Worm (Caenorhabditis elegans): Measurements from ENCODE around the gene tbc-2.
"Not testable (repeated sequence)": the region's sequence is repeated elsewhere in the genome, so short reads cannot be mapped to it uniquely, and the experiment has no call there.

The tbc-2 gene

ce11 chrII:5820282-5820762 lies 6.9 kb downstream of the tbc-2 start, which contains the start of gene ehs-1 (continued):
- TF ChIP-seq fos-1 (tag; optimal IDR thresholded peaks at IDR 0.05): no peak
- TF ChIP-seq nhr-11 (tag; optimal IDR thresholded peaks at IDR 0.05): no peak
- peak; percentile 65 for TF ChIP-seq sea-2 (GFP tag; optimal IDR thresholded peaks at IDR 0.05)
- no peak for TF ChIP-seq egl-27 (tag; optimal IDR thresholded peaks at IDR 0.05)
- TF ChIP-seq ceh-28 (tag; optimal IDR thresholded peaks at IDR 0.05): no peak
- no peak for TF ChIP-seq R02D3.7 (tag; optimal IDR thresholded peaks at IDR 0.05)
- no peak for TF ChIP-seq ceh-82 (tag; optimal IDR thresholded peaks at IDR 0.05)
- TF ChIP-seq ZK546.5 (tag; optimal IDR thresholded peaks at IDR 0.05): no peak
- TF ChIP-seq egl-5 (tag; optimal IDR thresholded peaks at IDR 0.05): no peak

- TF ChIP-seq ceh-82 (tag; optimal IDR thresholded peaks at IDR 0.05) (no peak), lin-15B (tag; optimal IDR thresholded peaks at IDR 0.05) (peak; percentile 20), pqm-1 (tag; optimal IDR thresholded peaks at IDR 0.05) (peak; percentile 39), skn-1 (tag; optimal IDR thresholded peaks at IDR 0.05) (peak; percentile 16), mml-1 (tag; optimal IDR thresholded peaks at IDR 0.05) (no peak), nhr-43 (tag; optimal IDR thresholded peaks at IDR 0.05; ENCODE audit: poor library complexity, severe bottlenecking) (peak; percentile 49), fos-1 (tag; optimal IDR thresholded peaks at IDR 0.05) (no peak), elt-2 (tag; optimal IDR thresholded peaks at IDR 0.05) (peak; percentile 53), nhr-11 (tag; optimal IDR thresholded peaks at IDR 0.05) (no peak), nhr-12 (tag; optimal IDR thresholded peaks at IDR 0.05) (no peak)
Observed at ce11 chrII:5819655-5820054, 7.6 kb downstream of the tbc-2 start.

ce11 chrII:5818298-5818697 lies 8.9 kb downstream of the tbc-2 start, which contains the start of gene ZK1248.4:
Gene ZK1248.4, plus strand, starts transcription at chrII:5818598.
- TF ChIP-seq snpc-4 (tag; optimal IDR thresholded peaks at IDR 0.05) (no peak), daf-12 (tag; optimal IDR thresholded peaks at IDR 0.05) (no peak), jun-1 (tag; optimal IDR thresholded peaks at IDR 0.05) (no peak), elt-3 (tag; optimal IDR thresholded peaks at IDR 0.05) (no peak), nfya-1 (tag; optimal IDR thresholded peaks at IDR 0.05; ENCODE audit: insufficient read depth) (no peak), sea-2 (GFP tag; optimal IDR thresholded peaks at IDR 0.05) (no peak), ceh-16 (tag; optimal IDR thresholded peaks at IDR 0.05) (no peak), nhr-76 (tag; optimal IDR thresholded peaks at IDR 0.05) (no peak), pha-4 (tag; optimal IDR thresholded peaks at IDR 0.05) (no peak), nhr-11 (tag; optimal IDR thresholded peaks at IDR 0.05) (no peak), elt-2 (tag; optimal IDR thresholded peaks at IDR 0.05) (no peak), pqm-1 (tag; optimal IDR thresholded peaks at IDR 0.05) (no peak), ceh-82 (tag; optimal IDR thresholded peaks at IDR 0.05) (no peak), mml-1 (tag; optimal IDR thresholded peaks at IDR 0.05) (no peak), egl-27 (tag; optimal IDR thresholded peaks at IDR 0.05) (no peak)

- TF ChIP-seq nhr-76 (tag; optimal IDR thresholded peaks at IDR 0.05): no peak
- TF ChIP-seq fkh-10 (GFP tag; optimal IDR thresholded peaks at IDR 0.05): no peak
- TF ChIP-seq nhr-12 (tag; optimal IDR thresholded peaks at IDR 0.05): no peak
- TF ChIP-seq fos-1 (tag; optimal IDR thresholded peaks at IDR 0.05): no peak
- no peak for TF ChIP-seq zag-1 (tag; optimal IDR thresholded peaks at IDR 0.05)
- TF ChIP-seq ama-1 (optimal IDR thresholded peaks at IDR 0.05): no peak
- no peak for TF ChIP-seq ztf-11 (tag; optimal IDR thresholded peaks at IDR 0.05)
- no peak for TF ChIP-seq daf-12 (tag; optimal IDR thresholded peaks at IDR 0.05)
Observed at ce11 chrII:5816346-5816745, 10.9 kb downstream of the tbc-2 start, which contains the start of gene ZK1248.20. Gene ZK1248.20, plus strand, starts transcription at chrII:5816646.

- not testable (repeated sequence) for TF ChIP-seq mdl-1, fos-1, nhr-12 (tag; optimal IDR thresholded peaks at IDR 0.05)
Observed at ce11 chrII:5815382-5815781, 11.9 kb downstream of the tbc-2 start, which contains the start of gene wago-5. Gene wago-5, minus strand, starts transcription at chrII:5815482.

ce11 chrII:5810230-5810629 lies 17.0 kb downstream of the tbc-2 start, which contains the start of the genes msp-64 and ZK1248.5:
Gene msp-64, minus strand, starts transcription at chrII:5810330.
Gene ZK1248.5, plus strand, starts transcription at chrII:5810514.
- TF ChIP-seq daf-12 (tag; optimal IDR thresholded peaks at IDR 0.05) (no peak), nhr-28 (tag; optimal IDR thresholded peaks at IDR 0.05) (no peak), unc-39 (tag; optimal IDR thresholded peaks at IDR 0.05) (no peak), mdl-1 (tag; optimal IDR thresholded peaks at IDR 0.05) (no peak), elt-2 (tag; optimal IDR thresholded peaks at IDR 0.05) (no peak)

All from whole organism, L3 larva.